Worm (Caenorhabditis elegans) whole organism, mixed stage, embryonic: Measurements from ENCODE around the gene Y69H2.9.

Source experiments
- blmp-1 ChIP-seq: fragments of 150-350 bp; optimal IDR thresholded peaks from 2 replicates; lab custom pipeline; 2014; ENCODE audit warnings: missing biosample characterization, missing genetic modification characterization
- drap-1 ChIP-seq: fragments of 200-800 bp; sonication (Bioruptor generic); optimal IDR thresholded peaks from 3 replicates; lab custom pipeline; 2018; ENCODE audit warnings: mild to moderate bottlenecking, missing genetic modification characterization, missing compliant biosample characterization
- elt-1 ChIP-seq: sonication (generic microtip); optimal IDR thresholded peaks from 2 replicates; lab custom pipeline; 2017; ENCODE audit warnings: missing genetic modification characterization, mild to moderate bottlenecking, missing compliant biosample characterization, antibody characterized with exemption, moderate library complexity, borderline replicate concordance; ENCODE audit not compliant: insufficient read depth
- elt-3 ChIP-seq: fragments of 150-350 bp; optimal IDR thresholded peaks from 2 replicates; lab custom pipeline; 2014; ENCODE audit warnings: missing biosample characterization, missing genetic modification characterization
- flh-1 ChIP-seq: fragments of 200-800 bp; sonication (Bioruptor generic); optimal IDR thresholded peaks from 2 replicates; lab custom pipeline; 2018; ENCODE audit warnings: mild to moderate bottlenecking, missing genetic modification characterization, moderate library complexity, missing compliant biosample characterization
- nhr-237 ChIP-seq: fragments of 150-350 bp; optimal IDR thresholded peaks from 2 replicates; lab custom pipeline; 2014; ENCODE audit warnings: missing biosample characterization, missing genetic modification characterization
- nhr-28 ChIP-seq: fragments of 150-350 bp; optimal IDR thresholded peaks from 2 replicates; lab custom pipeline; 2014; ENCODE audit warnings: missing biosample characterization, missing genetic modification characterization
- pha-4 ChIP-seq: fragments of 150-350 bp; optimal IDR thresholded peaks from 2 replicates; lab custom pipeline; 2018; ENCODE audit warnings: missing biosample characterization, missing genetic modification reagents, missing genetic modification characterization
- snpc-4 ChIP-seq: fragments of 150-350 bp; optimal IDR thresholded peaks from 2 replicates; lab custom pipeline; 2014; ENCODE audit warnings: missing biosample characterization, missing genetic modification characterization
- unc-62 ChIP-seq: fragments of 150-350 bp; optimal IDR thresholded peaks from 2 replicates; lab custom pipeline; 2014; ENCODE audit warnings: missing biosample characterization, missing genetic modification reagents, missing genetic modification characterization
- ztf-11 ChIP-seq: fragments of 150-350 bp; optimal IDR thresholded peaks from 2 replicates; lab custom pipeline; 2014; ENCODE audit warnings: missing biosample characterization, missing genetic modification characterization

ce11 chrV:18733942-18734341 is 32.6 kb downstream of the Y69H2.9 start:
- no peak for TF ChIP-seq ztf-11 (tag; lab: Kevin White, UChicago)
- no peak for TF ChIP-seq drap-1
- TF ChIP-seq unc-62 (GFP tag; lab: Kevin White, UChicago) = no peak
- no peak for TF ChIP-seq blmp-1 (tag; lab: Kevin White, UChicago)
- TF ChIP-seq snpc-4 (tag; lab: Kevin White, UChicago) = no peak
- no peak for TF ChIP-seq nhr-237
- no peak for TF ChIP-seq pha-4 (tag; lab: Kevin White, UChicago)
- no peak for TF ChIP-seq nhr-28 (tag; lab: Kevin White, UChicago)
- TF ChIP-seq elt-3 (tag; lab: Kevin White, UChicago) = no peak
- no peak for TF ChIP-seq elt-1 (tag; lab: Kevin White, UChicago)
- no peak for TF ChIP-seq flh-1 (GFP tag; lab: Kevin White, UChicago)
